Worm (Caenorhabditis elegans) whole organism, L4/young adult: ENCODE data around the gene igdb-1.

Source experiments
- W03F9.2 ChIP-seq: fragments of 150-350 bp; optimal IDR thresholded peaks from 2 replicates; lab custom pipeline; 2014; ENCODE audit warnings: missing biosample characterization, missing genetic modification characterization
- him-1 ChIP-seq: sonication (generic microtip); optimal IDR thresholded peaks from 2 replicates; lab custom pipeline; 2016; ENCODE audit warnings: missing genotype, missing genetic modification reagents, missing genetic modification characterization, missing compliant biosample characterization

ce11 chrIV:12429504-12429903, 49.3 kb upstream of the igdb-1 start:
- no peak for TF ChIP-seq him-1 (tag; lab: Kevin White, UChicago)
- TF ChIP-seq W03F9.2 (tag; lab: Kevin White, UChicago): no peak
